In the genomic region with DNA sequence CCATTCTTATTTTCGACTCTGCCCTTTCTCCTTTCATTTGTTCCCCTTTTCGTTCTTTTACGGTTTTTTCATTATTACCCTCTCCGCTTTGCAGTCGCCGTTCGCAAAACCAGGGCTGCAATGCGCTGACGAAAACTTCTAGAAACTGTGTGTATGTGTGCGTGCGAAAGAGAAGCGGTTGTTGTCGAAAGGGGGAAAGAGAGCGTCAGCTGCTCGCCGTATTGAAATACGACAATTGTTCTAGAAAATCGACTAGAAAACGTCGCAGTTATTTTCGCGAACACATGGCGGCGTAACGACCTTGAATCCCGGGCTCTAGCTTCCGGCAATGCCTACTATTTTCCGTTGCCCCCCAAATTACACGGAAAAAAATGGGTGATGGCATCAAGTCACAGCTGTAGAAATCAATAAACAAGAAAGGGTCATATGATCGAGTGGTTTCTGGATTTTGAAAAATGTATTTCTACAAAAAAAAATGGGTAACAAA, we compare ENCODE assay signal across 3 fruit fly cellular contexts.
TF ChIP-seq lines count a peak whose summit lies in the region.

No protein-coding gene starts in this region.

TF ChIP-seq in whole organism, adult, 20 proteins besides CTCF, POLR2A, EP300 and RAD21 (continued from another document):
- peak; percentile 31 for TF ChIP-seq CG33017 (tag; optimal IDR thresholded peaks at IDR 0.05; lab: Kevin White, UChicago)
- TF ChIP-seq Mnt (GFP tag; optimal IDR thresholded peaks at IDR 0.05; lab: Kevin White, UChicago), result peak; percentile 86
- peak; percentile 22 for TF ChIP-seq CG14711 (tag; optimal IDR thresholded peaks at IDR 0.05; lab: Kevin White, UChicago)

TF ChIP-seq in whole organism, embryonic, 481 proteins besides CTCF, POLR2A, EP300 and RAD21 (continued from another document and continues in another):
- TF ChIP-seq cad (GFP tag; optimal IDR thresholded peaks at IDR 0.05; lab: Kevin White, UChicago) (no peak), gcm2 (GFP tag; optimal IDR thresholded peaks at IDR 0.05; lab: Kevin White, UChicago) (no peak), lola (GFP tag; optimal IDR thresholded peaks at IDR 0.05; lab: Kevin White, UChicago) (no peak), zf30C (GFP tag; optimal IDR thresholded peaks at IDR 0.05; lab: Kevin White, UChicago) (peak; percentile 86), luna (GFP tag; optimal IDR thresholded peaks at IDR 0.05; lab: Kevin White, UChicago) (no peak), CG34422 (GFP tag; IDR thresholded peaks at IDR 0.05; lab: Robert Waterston, UW) (peak; percentile 48; the same call in 1 of the 3 replicates), CG12219 (GFP tag; optimal IDR thresholded peaks at IDR 0.05; lab: Kevin White, UChicago) (no peak), fd3F (GFP tag; optimal IDR thresholded peaks at IDR 0.05; lab: Kevin White, UChicago) (no peak), YL-1 (GFP tag; optimal IDR thresholded peaks at IDR 0.05; lab: Kevin White, UChicago) (peak; percentile 93), mam (GFP tag; optimal IDR thresholded peaks at IDR 0.05; lab: Kevin White, UChicago) (peak; percentile 46), Dbx (GFP tag; IDR thresholded peaks at IDR 0.05; lab: Robert Waterston, UW) (0 out of 3 replicates have a peak, but pooled peaks have one; percentile 23), crol (GFP tag; IDR thresholded peaks at IDR 0.05; lab: Robert Waterston, UW) (peak; percentile 46; the same call in 1 of the 2 replicates), CG14860 (GFP tag; IDR thresholded peaks at IDR 0.05; lab: Robert Waterston, UW; ENCODE audit: partially characterized antibody) (no peak), CG33557 (GFP tag; optimal IDR thresholded peaks at IDR 0.05; lab: Kevin White, UChicago) (no peak), Tbp (GFP tag; optimal IDR thresholded peaks at IDR 0.05; lab: Kevin White, UChicago) (no peak), MESR4 (GFP tag; optimal IDR thresholded peaks at IDR 0.05; lab: Kevin White, UChicago) (peak; percentile 16), CG14014 (GFP tag; IDR thresholded peaks at IDR 0.05; lab: Robert Waterston, UW) (peak; percentile 37; the same call in 1 of the 2 replicates), lmd (GFP tag; IDR thresholded peaks at IDR 0.05; lab: Robert Waterston, UW) (no peak; the same call in 1 of the 2 replicates), PHDP (tag; optimal IDR thresholded peaks at IDR 0.05; lab: Kevin White, UChicago) (peak; percentile 43), CG32532 (GFP tag; IDR thresholded peaks at IDR 0.05; lab: Robert Waterston, UW) (peak; percentile 61; the same call in 1 of the 2 replicates), fd102C (GFP tag; optimal IDR thresholded peaks at IDR 0.05; lab: Kevin White, UChicago) (no peak), CG13296 (GFP tag; optimal IDR thresholded peaks at IDR 0.05; lab: Kevin White, UChicago) (no peak), CG4617 (GFP tag; optimal IDR thresholded peaks at IDR 0.05; lab: Kevin White, UChicago; ENCODE audit: borderline replicate concordance) (no peak), Rfx (GFP tag; IDR thresholded peaks at IDR 0.05; lab: Robert Waterston, UW) (peak; percentile 46; the same call in 1 of the 2 replicates), NFAT (GFP tag; IDR thresholded peaks at IDR 0.05; lab: Robert Waterston, UW) (peak; percentile 34; the same call in 1 of the 2 replicates), Dll (GFP tag; IDR thresholded peaks at IDR 0.05; lab: Robert Waterston, UW; ENCODE audit: partially characterized antibody) (0 out of 4 replicates have a peak, but pooled peaks have one; percentile 24), Ets65A (GFP tag; lab: Kevin White, UChicago) (no peak), MBD-R2 (GFP tag; IDR thresholded peaks at IDR 0.05; lab: Robert Waterston, UW) (peak; percentile 30; the same call in 1 of the 2 replicates), CoRest (tag; optimal IDR thresholded peaks at IDR 0.05; lab: Kevin White, UChicago) (peak; percentile 27), grn (GFP tag; optimal IDR thresholded peaks at IDR 0.05; lab: Kevin White, UChicago) (no peak), CG1602 (GFP tag; optimal IDR thresholded peaks at IDR 0.05; lab: Kevin White, UChicago) (no peak), sima (GFP tag; optimal IDR thresholded peaks at IDR 0.05; lab: Kevin White, UChicago) (no peak), Usf (GFP tag; optimal IDR thresholded peaks at IDR 0.05; lab: Kevin White, UChicago) (no peak), BtbVII (GFP tag; optimal IDR thresholded peaks at IDR 0.05; lab: Kevin White, UChicago) (peak; percentile 54), CG32767 (GFP tag; IDR thresholded peaks at IDR 0.05; lab: Robert Waterston, UW) (peak; percentile 45; the same call in 1 of the 2 replicates), sug (tag; optimal IDR thresholded peaks at IDR 0.05; lab: Kevin White, UChicago) (no peak), CG11085 (GFP tag; IDR thresholded peaks at IDR 0.05; lab: Robert Waterston, UW) (no peak), pb (GFP tag; optimal IDR thresholded peaks at IDR 0.05; lab: Kevin White, UChicago) (peak; percentile 11), Ada2b (GFP tag; IDR thresholded peaks at IDR 0.05; lab: Robert Waterston, UW) (peak; percentile 28; the same call in 1 of the 2 replicates), dpn (GFP tag; optimal IDR thresholded peaks at IDR 0.05; lab: Kevin White, UChicago) (peak in 1 of 2 experiments; percentile 22), CG2120 (GFP tag; optimal IDR thresholded peaks at IDR 0.05; lab: Kevin White, UChicago) (peak; percentile 59), CG11398 (GFP tag; optimal IDR thresholded peaks at IDR 0.05; lab: Kevin White, UChicago) (no peak), lilli (GFP tag; optimal IDR thresholded peaks at IDR 0.05; lab: Kevin White, UChicago) (peak; percentile 27), CG12155 (GFP tag; optimal IDR thresholded peaks at IDR 0.05; lab: Kevin White, UChicago) (no peak), CG17912 (GFP tag; optimal IDR thresholded peaks at IDR 0.05; lab: Kevin White, UChicago) (no peak), row (GFP tag; IDR thresholded peaks at IDR 0.05; lab: Robert Waterston, UW) (peak; percentile 33; the same call in 1 of the 3 replicates), pzg (GFP tag; optimal IDR thresholded peaks at IDR 0.05; lab: Kevin White, UChicago) (peak; percentile 26), tup (GFP tag; optimal IDR thresholded peaks at IDR 0.05; lab: Kevin White, UChicago) (no peak), sc (optimal IDR thresholded peaks at IDR 0.05; lab: Kevin White, UChicago) (no peak), sc (GFP tag; optimal IDR thresholded peaks at IDR 0.05; lab: Kevin White, UChicago) (no peak), eyg (GFP tag; optimal IDR thresholded peaks at IDR 0.05; lab: Kevin White, UChicago) (peak; percentile 51), D19B (GFP tag; optimal IDR thresholded peaks at IDR 0.05; lab: Kevin White, UChicago) (peak; percentile 6), gfzf (GFP tag; optimal IDR thresholded peaks at IDR 0.05; lab: Kevin White, UChicago) (no peak), Sry-β (GFP tag; optimal IDR thresholded peaks at IDR 0.05; lab: Kevin White, UChicago) (no peak), CG31388 (GFP tag; optimal IDR thresholded peaks at IDR 0.05; lab: Kevin White, UChicago) (no peak), hkb (optimal IDR thresholded peaks at IDR 0.05; lab: Kevin White, UChicago) (no peak), hkb (GFP tag; IDR thresholded peaks at IDR 0.05; lab: Robert Waterston, UW) (0 out of 2 replicates have a peak, but pooled peaks have one; percentile 6), fd64A (GFP tag; optimal IDR thresholded peaks at IDR 0.05; lab: Kevin White, UChicago) (no peak), slbo (GFP tag; IDR thresholded peaks at IDR 0.05; lab: Robert Waterston, UW) (peak; percentile 58)

TF ChIP-seq in whole organism, prepupa, 60 proteins besides CTCF, POLR2A, EP300 and RAD21 (continued from another document):
- no peak for TF ChIP-seq CG7368 (GFP tag; optimal IDR thresholded peaks at IDR 0.05; lab: Kevin White, UChicago)
- peak; percentile 1 for TF ChIP-seq esn (GFP tag; optimal IDR thresholded peaks at IDR 0.05; lab: Kevin White, UChicago)
- no peak for TF ChIP-seq eg (GFP tag; IDR thresholded peaks at IDR 0.05; lab: Robert Waterston, UW)
- no peak for TF ChIP-seq OdsH (GFP tag; optimal IDR thresholded peaks at IDR 0.05; lab: Kevin White, UChicago)
- TF ChIP-seq fkh (GFP tag; optimal IDR thresholded peaks at IDR 0.05; lab: Kevin White, UChicago), result no peak
- no peak for TF ChIP-seq Hr38 (GFP tag; optimal IDR thresholded peaks at IDR 0.05; lab: Kevin White, UChicago)
